Fruit fly (Drosophila melanogaster) whole organism, pupa: ENCODE results near the gene CG46458.

Experiments
- CG13204 ChIP-seq: fragments of 200-800 bp; sonication (Bioruptor generic); optimal IDR thresholded peaks from 2 replicates; lab custom pipeline; 2018; ENCODE audit warnings: missing biosample characterization, mild to moderate bottlenecking, missing genetic modification characterization, moderate library complexity
- CG34367 ChIP-seq: fragments of 200-800 bp; sonication (Bioruptor generic); optimal IDR thresholded peaks from 2 replicates; lab custom pipeline; 2018; ENCODE audit warnings: missing biosample characterization, mild to moderate bottlenecking, missing genetic modification characterization
- CG8159 ChIP-seq: fragments of 200-800 bp; sonication (Bioruptor generic); optimal IDR thresholded peaks from 3 replicates; lab custom pipeline; 2018; ENCODE audit warnings: missing biosample characterization, mild to moderate bottlenecking, missing genetic modification characterization, moderate library complexity
- CG8301 ChIP-seq: fragments of 200-800 bp; sonication (Bioruptor generic); optimal IDR thresholded peaks from 2 replicates; lab custom pipeline; 2018; ENCODE audit warnings: missing biosample characterization, mild to moderate bottlenecking, missing genetic modification characterization
- Pif1A ChIP-seq: fragments of 200-800 bp; sonication (Bioruptor generic); optimal IDR thresholded peaks from 3 replicates; lab custom pipeline; 2016; ENCODE audit warnings: missing biosample characterization, missing genetic modification characterization
- fd96Ca ChIP-seq: fragments of 200-800 bp; sonication (Bioruptor generic); IDR thresholded peaks from 3 replicates; pipeline ENCODE4 v1.3.6; 2022; ENCODE audit warnings: missing biosample characterization, missing genetic modification characterization
- rn ChIP-seq: fragments of 200-800 bp; sonication (Bioruptor generic); IDR thresholded peaks from 2 replicates; pipeline ENCODE4 v1.3.6; 2022; ENCODE audit warnings: missing biosample characterization, missing genetic modification characterization

- TF ChIP-seq Pif1A (GFP tag; lab: Kevin White, UChicago) (no peak), CG34367 (tag; lab: Kevin White, UChicago) (no peak), fd96Ca (GFP tag; lab: Robert Waterston, UW) (no peak), CG8159 (no peak), CG13204 (no peak), CG8301 (tag; lab: Kevin White, UChicago) (no peak), rn (no peak)
These were observed 76.7 kb downstream of the CG46458 start for dm6 chr3R:6881264-6882014.
